Worm (Caenorhabditis elegans) whole organism, L2 larva: ENCODE data around the gene clec-139.

ENCODE experiments used
- F13H6.1 ChIP-seq: sonication (generic microtip); optimal IDR thresholded peaks from 2 replicates; lab custom pipeline; 2016; ENCODE audit warnings: missing genetic modification characterization, missing compliant biosample characterization
- R02D3.7 ChIP-seq: fragments of 150-350 bp; optimal IDR thresholded peaks from 2 replicates; lab custom pipeline; 2014; ENCODE audit warnings: missing biosample characterization, missing genetic modification characterization
- ZK546.5 ChIP-seq: sonication (generic microtip); optimal IDR thresholded peaks from 2 replicates; lab custom pipeline; 2017; ENCODE audit warnings: missing biosample characterization, missing genetic modification characterization
- ama-1 ChIP-seq: fragments of 150-350 bp; optimal IDR thresholded peaks from 2 replicates; lab custom pipeline; 2018; ENCODE audit warnings: inconsistent platforms
- ceh-16 ChIP-seq: fragments of 150-350 bp; optimal IDR thresholded peaks from 2 replicates; lab custom pipeline; 2014; ENCODE audit warnings: missing biosample characterization, missing genetic modification characterization
- dmd-4 ChIP-seq: sonication (generic microtip); optimal IDR thresholded peaks from 2 replicates; lab custom pipeline; 2017; ENCODE audit warnings: missing biosample characterization, missing genetic modification characterization
- elt-3 ChIP-seq: sonication (generic microtip); optimal IDR thresholded peaks from 2 replicates; lab custom pipeline; 2017; ENCODE audit warnings: missing biosample characterization, missing genetic modification characterization
- nhr-11 ChIP-seq: fragments of 150-350 bp; optimal IDR thresholded peaks from 2 replicates; lab custom pipeline; 2014; ENCODE audit warnings: missing biosample characterization, missing genetic modification characterization
- nhr-12 ChIP-seq: fragments of 150-350 bp; optimal IDR thresholded peaks from 2 replicates; lab custom pipeline; 2014; ENCODE audit warnings: missing biosample characterization, missing genetic modification characterization
- sma-3 ChIP-seq: sonication (generic microtip); optimal IDR thresholded peaks from 2 replicates; lab custom pipeline; 2016; ENCODE audit warnings: missing genetic modification reagents, missing genetic modification characterization, missing compliant biosample characterization
- snpc-4 ChIP-seq: fragments of 150-350 bp; optimal IDR thresholded peaks from 2 replicates; lab custom pipeline; 2014; ENCODE audit warnings: missing biosample characterization, missing genetic modification characterization
- unc-62 ChIP-seq: fragments of 150-350 bp; optimal IDR thresholded peaks from 2 replicates; lab custom pipeline; 2014; ENCODE audit warnings: missing biosample characterization, missing genetic modification reagents, missing genetic modification characterization
- ztf-1 ChIP-seq: fragments of 200-800 bp; sonication (Bioruptor generic); conservative IDR thresholded peaks from 2 replicates; pipeline ENCODE4 v1.3.6; 2022; ENCODE audit warnings: missing genetic modification characterization, missing compliant biosample characterization
- ztf-11 ChIP-seq: sonication (generic microtip); optimal IDR thresholded peaks from 2 replicates; lab custom pipeline; 2017; ENCODE audit warnings: missing biosample characterization, missing genetic modification characterization

DNA sequence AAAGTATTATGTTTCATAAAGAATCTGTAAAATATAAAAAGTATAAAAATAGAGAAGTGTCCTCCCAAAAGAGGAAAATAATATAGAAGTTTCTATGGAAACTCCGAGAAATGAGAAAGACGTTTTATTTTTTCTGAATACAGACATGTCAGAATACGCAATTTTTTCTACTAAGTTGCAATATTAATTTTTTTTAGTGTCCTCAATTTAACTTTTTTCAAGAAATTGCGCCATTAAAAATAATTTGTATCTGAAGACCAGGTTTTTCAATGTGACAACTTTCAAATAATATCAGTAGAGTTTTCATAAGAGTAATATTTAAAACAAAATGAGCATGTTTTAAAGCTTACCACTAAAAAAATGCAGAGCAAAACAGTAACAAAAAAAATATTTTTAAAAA, 46.0 kb upstream of the clec-139 start, which contains the start of gene fut-5:
- no peak for TF ChIP-seq nhr-12 (tag; lab: Kevin White, UChicago)
- TF ChIP-seq sma-3: no peak
- no peak for TF ChIP-seq unc-62
- TF ChIP-seq elt-3 (tag; lab: Kevin White, UChicago): no peak
- no peak for TF ChIP-seq ama-1
- TF ChIP-seq ZK546.5 (tag; lab: Kevin White, UChicago): no peak
- TF ChIP-seq ztf-11 (tag; lab: Kevin White, UChicago): no peak
- TF ChIP-seq snpc-4 (tag; lab: Kevin White, UChicago): no peak
- no peak for TF ChIP-seq F13H6.1 (tag; lab: Kevin White, UChicago)
- TF ChIP-seq R02D3.7 (tag; lab: Kevin White, UChicago): no peak
- TF ChIP-seq nhr-11 (tag; lab: Kevin White, UChicago): no peak
- no peak for TF ChIP-seq ztf-1 (GFP tag; lab: Robert Waterston, UW)
- TF ChIP-seq dmd-4 (tag; lab: Kevin White, UChicago): no peak
- no peak for TF ChIP-seq ceh-16 (tag; lab: Kevin White, UChicago)
